Worm (Caenorhabditis elegans) whole organism, L4/young adult: ENCODE data around the gene T05H10.1.

Source experiments
- W03F9.2 ChIP-seq: fragments of 150-350 bp; optimal IDR thresholded peaks from 2 replicates; lab custom pipeline; 2014; ENCODE audit warnings: missing biosample characterization, missing genetic modification characterization
- dao-5 ChIP-seq: sonication (generic microtip); optimal IDR thresholded peaks from 2 replicates; lab custom pipeline; 2016; ENCODE audit warnings: missing genotype, missing genetic modification characterization, moderate library complexity, missing compliant biosample characterization
- him-1 ChIP-seq: sonication (generic microtip); optimal IDR thresholded peaks from 2 replicates; lab custom pipeline; 2016; ENCODE audit warnings: missing genotype, missing genetic modification reagents, missing genetic modification characterization, missing compliant biosample characterization

DNA sequence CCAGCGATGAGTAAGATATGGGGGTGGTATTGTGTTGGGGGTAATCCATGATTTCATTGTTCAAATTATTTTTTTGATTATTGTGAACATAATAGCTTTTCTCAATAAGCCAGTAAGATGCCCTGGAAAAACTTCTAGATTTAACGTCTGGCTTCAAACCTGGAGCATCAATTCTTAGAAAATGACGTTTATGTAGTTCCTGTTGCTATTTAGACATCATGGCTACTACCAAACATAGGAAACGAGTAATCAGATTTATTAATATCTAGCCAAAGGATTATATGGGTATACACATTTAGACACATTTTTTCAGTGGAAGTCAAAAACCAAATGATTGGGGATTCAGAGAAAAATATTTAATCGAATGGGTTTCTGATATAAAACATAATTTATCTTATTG, 17.1 kb downstream of the T05H10.1 start:
- TF ChIP-seq him-1 (tag; lab: Kevin White, UChicago) = no peak
- TF ChIP-seq dao-5 = no peak
- no peak for TF ChIP-seq W03F9.2 (tag; lab: Kevin White, UChicago)
